Worm (Caenorhabditis elegans) whole organism, L4/young adult: ENCODE results near the gene dod-17.

Experiments
- W03F9.2 ChIP-seq: fragments of 150-350 bp; optimal IDR thresholded peaks from 2 replicates; lab custom pipeline; 2014; ENCODE audit warnings: missing biosample characterization, missing genetic modification characterization
- dao-5 ChIP-seq: sonication (generic microtip); optimal IDR thresholded peaks from 2 replicates; lab custom pipeline; 2016; ENCODE audit warnings: missing genotype, missing genetic modification characterization, moderate library complexity, missing compliant biosample characterization
- him-1 ChIP-seq: sonication (generic microtip); optimal IDR thresholded peaks from 2 replicates; lab custom pipeline; 2016; ENCODE audit warnings: missing genotype, missing genetic modification reagents, missing genetic modification characterization, missing compliant biosample characterization

dod-17 gene

DNA sequence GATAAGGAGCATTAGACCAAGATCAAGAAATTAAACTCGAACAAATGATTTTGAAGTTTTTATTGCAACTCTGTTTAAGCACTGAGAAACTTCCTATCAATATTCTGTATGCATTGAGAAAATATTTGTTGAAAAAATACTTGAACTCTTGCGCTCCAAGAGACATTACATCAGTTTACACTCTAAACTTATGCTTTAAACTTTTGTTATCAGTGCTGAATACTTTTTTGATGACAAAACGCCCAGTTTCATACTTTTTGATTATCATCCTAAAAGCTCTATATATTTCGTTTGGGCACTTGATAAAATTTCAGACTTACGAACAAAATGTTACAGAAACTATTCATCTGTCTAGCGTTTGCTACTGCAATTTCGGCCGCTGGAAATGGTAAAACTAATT, at the start of gene dod-17:
Gene dod-17 (plus strand): TSS at position 323 of the 400 bp plus-strand sequence.
- TF ChIP-seq him-1 (tag; lab: Kevin White, UChicago): no peak
- TF ChIP-seq dao-5 (tag; lab: Kevin White, UChicago): no peak
- TF ChIP-seq W03F9.2: no peak

DNA sequence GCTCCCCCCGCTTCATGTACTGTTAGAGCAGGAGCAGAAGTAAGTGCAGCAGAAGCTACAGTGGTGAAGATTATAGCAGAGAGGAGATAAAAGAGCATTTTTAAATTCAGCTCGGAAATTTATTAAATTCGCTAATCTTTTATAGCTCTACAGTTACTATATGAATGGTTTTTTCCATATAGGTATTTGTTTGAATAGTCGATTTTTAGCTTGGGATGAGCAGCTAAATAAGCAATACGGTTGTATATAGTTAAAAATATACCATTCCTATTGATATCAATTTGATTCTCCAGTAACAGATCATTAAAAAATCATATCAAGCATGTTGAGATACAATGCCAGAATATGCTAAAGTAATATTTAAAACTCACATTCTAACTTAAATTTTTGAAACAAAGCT, 49.5 kb upstream of the dod-17 start, which contains the start of gene srlf-5:
Gene srlf-5 (minus strand): TSS at position 101 of the 400 bp plus-strand sequence.
- TF ChIP-seq him-1 (tag; lab: Kevin White, UChicago) (no peak), dao-5 (tag; lab: Kevin White, UChicago) (no peak), W03F9.2 (no peak)

DNA sequence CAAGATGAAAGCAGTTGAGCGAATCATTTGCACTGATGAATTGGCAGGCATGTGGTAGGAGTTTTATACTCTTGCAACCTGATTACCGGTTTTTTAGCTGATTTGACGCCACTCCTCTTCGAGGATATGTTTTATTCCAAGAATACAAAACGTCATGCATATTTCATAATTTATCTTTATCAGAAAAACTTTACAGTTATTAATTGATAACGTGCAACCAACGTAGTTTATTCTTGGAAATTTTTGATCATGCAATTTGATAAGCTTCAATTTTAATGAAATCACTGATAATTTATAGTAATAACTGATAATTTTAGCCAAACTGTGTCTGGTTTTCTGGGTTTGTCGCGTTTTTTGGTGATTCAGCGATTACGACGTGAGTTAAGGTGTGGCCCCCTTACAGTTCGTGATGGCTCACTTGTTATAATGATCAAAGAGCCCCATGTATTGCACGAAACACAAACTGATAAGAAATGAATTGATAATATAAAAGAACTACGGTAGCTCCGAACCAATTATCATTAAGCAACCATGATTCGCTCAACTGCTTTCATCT, 39.8 kb upstream of the dod-17 start, which contains the start of the genes cld-1 and dod-21:
Gene cld-1 (minus strand): TSS at position 51 of the 556 bp plus-strand sequence.
Gene dod-21 (plus strand): TSS at position 518 of the 556 bp plus-strand sequence.
- no peak for TF ChIP-seq him-1 (tag; lab: Kevin White, UChicago)
- TF ChIP-seq W03F9.2: peak; percentile 28
- TF ChIP-seq dao-5 (tag; lab: Kevin White, UChicago): no peak

DNA sequence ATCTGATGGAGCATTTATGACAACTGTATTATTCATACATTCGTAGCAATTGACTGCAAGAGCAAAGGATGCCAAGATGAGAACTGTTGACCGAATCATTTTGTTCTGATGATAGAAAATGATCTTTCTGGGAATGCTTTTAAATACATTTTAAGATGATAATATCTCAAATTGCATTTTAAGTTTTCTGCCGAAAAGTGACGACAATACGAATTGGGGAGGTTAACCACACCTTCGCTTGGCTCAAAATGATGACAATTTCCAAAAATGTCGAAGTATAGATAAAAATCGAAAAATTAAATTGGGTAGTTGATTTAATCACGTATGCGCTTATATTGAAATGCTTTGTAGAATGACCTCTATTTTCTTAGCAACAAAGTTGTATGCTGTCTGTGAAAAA, 34.8 kb upstream of the dod-17 start, which contains the start of gene dod-24:
Gene dod-24 (minus strand): TSS at position 101 of the 400 bp plus-strand sequence.
- no peak for TF ChIP-seq W03F9.2
- no peak for TF ChIP-seq him-1 (tag; lab: Kevin White, UChicago)

DNA sequence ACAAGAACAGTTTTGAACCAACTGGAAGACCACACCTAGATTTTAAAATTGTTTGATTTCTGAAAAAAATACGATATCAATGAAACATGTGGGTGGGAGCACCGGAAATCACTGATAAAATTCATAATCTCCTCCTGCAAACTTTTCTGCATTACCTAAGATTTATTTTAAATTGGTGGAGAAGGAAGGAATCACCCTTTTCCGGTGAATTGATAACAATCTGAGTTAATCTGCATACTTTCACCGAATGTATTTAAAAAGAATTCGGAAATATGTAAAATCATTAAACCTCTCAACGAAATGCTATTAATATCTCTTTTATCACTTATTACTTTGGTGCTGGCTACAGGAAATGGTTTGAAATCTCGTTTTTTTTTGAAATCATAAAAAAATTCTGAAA, 33.5 kb upstream of the dod-17 start, which contains the start of gene dct-19:
Gene dct-19 (plus strand): TSS at position 301 of the 400 bp plus-strand sequence.
- TF ChIP-seq W03F9.2 (no peak), dao-5 (tag; lab: Kevin White, UChicago) (no peak), him-1 (tag; lab: Kevin White, UChicago) (no peak)

DNA sequence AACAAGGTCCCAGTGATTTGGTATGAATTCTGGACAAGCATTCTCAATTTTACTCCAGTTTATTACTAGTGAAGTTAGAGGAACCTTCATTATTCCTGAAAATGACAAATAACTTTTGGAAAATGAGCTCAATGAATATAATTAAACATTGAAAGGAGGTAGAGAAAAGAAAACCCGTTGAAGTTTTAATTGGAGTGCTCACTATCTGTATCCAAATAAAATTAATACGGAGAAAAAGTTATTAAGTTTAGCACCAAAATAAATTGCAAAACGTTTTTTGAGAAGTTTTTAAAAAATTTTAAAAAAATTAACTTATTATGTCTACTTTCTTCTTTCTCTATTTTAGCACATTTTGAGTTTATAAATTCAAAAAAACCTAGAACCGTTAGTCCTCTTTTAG, 29.6 kb upstream of the dod-17 start, which contains the start of gene F55G11.1:
Gene F55G11.1 (minus strand): TSS at position 101 of the 400 bp plus-strand sequence.
- TF ChIP-seq dao-5 (tag; lab: Kevin White, UChicago) (no peak), W03F9.2 (no peak), him-1 (tag; lab: Kevin White, UChicago) (no peak)

DNA sequence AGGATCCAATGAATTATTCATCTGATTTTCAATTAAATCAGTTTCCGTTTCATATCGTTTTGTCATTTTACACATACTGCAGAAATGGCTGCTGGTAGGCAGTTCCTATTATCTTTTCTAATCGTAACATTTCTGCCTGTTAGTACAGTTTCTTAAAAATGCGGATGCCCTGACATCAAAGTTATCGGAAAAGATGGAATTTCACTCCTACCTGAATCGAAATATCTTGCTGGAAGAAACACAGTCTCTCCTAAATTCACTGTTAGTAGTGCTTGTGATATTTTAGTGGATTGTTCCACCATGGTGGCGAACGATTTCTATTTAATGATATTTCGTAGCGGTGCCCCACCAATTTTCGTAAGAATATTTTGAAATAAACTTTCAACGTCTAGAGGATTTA, 27.6 kb upstream of the dod-17 start, which contains the start of gene F55G11.10:
Gene F55G11.10 (plus strand): TSS at position 301 of the 400 bp plus-strand sequence.
- TF ChIP-seq dao-5 (tag; lab: Kevin White, UChicago) (no peak), him-1 (tag; lab: Kevin White, UChicago) (no peak), W03F9.2 (no peak)

DNA sequence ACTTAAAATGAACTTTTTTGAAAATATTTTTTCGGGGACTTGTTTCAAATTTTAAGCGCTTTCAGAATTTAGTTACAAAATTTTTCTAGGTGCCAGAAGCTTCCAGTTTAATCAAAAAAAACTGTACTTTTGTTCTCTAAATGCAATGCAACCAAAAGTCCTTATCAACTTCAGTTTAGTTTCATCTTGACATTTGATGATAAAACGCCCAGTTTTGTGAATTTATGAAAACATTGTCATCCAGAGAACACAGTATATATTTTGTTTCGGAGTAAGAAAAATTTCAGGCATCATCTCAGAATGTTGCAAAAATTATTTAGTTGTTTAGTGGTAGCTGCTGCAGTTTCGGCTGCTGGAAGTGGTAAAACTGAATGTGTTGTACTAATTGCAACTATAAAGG, 18.4 kb upstream of the dod-17 start, which contains the start of gene F55G11.6:
Gene F55G11.6 (plus strand): TSS at position 301 of the 400 bp plus-strand sequence.
- TF ChIP-seq dao-5 (tag; lab: Kevin White, UChicago): no peak
- TF ChIP-seq him-1 (tag; lab: Kevin White, UChicago): no peak
- no peak for TF ChIP-seq W03F9.2

DNA sequence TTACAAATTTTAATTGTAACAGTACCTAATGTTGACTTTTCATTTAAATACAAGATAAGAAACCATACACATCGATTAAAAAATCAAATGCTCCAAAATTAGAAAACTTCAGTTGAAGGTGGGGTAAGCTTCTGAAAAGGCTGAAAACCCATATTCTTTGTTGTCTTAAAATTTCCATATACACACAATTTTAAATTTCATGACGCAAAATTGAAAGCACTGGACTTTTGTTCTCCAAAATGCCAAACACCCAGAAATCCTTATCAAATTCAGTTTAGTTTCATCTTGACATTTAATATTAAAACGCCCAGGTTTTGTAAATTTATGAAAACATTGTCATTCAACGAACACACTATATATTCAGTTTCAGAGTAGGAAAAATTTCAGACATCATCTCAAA, 16.0 kb upstream of the dod-17 start, which contains the start of gene F55G11.7:
Gene F55G11.7 (plus strand): TSS at position 301 of the 400 bp plus-strand sequence.
- TF ChIP-seq him-1 (tag; lab: Kevin White, UChicago) (no peak), W03F9.2 (no peak), dao-5 (tag; lab: Kevin White, UChicago) (no peak)

DNA sequence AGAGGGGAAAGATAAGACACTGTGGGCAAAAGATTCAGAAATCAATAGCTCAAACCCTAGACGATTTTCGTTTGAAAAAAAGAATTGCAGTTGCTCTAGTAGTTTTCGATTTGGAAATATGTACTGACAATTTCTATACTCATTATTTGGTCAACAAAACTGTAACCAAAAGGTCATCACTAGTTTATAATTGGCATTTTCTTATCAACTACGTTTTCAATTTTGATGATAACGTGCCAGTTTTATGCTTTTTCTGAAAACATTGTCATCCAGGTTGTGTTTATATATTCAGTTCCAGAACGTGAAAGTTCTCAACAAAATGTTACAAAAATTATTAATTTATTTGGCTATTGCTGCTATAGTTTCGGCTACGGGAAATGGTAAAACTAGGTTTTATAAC, 13.5 kb upstream of the dod-17 start, which contains the start of gene F55G11.8:
Gene F55G11.8 (plus strand): TSS at position 245 of the 400 bp plus-strand sequence.
- TF ChIP-seq him-1 (tag; lab: Kevin White, UChicago) (no peak), W03F9.2 (no peak), dao-5 (tag; lab: Kevin White, UChicago) (no peak)

DNA sequence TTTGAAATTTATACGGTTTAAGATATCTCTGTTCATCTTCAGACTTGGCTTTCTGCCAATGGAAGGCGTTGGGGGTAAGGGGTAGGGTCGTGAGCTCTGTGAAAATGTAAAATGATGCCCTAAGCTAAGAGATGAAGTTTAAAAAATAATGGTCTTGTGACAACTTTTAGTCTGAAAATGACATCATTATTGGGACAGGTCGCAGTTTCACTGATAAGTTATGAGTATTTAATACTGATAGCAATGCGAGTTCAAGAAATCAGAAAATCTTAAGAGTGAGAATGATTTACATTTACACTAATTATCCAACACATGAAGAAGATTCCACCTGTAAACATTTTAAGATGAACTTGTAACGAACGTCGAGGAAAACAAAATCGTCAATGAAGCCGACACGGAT, 11.5 kb upstream of the dod-17 start:
- TF ChIP-seq W03F9.2 (no peak), him-1 (tag; lab: Kevin White, UChicago) (no peak), dao-5 (tag; lab: Kevin White, UChicago) (no peak)

DNA sequence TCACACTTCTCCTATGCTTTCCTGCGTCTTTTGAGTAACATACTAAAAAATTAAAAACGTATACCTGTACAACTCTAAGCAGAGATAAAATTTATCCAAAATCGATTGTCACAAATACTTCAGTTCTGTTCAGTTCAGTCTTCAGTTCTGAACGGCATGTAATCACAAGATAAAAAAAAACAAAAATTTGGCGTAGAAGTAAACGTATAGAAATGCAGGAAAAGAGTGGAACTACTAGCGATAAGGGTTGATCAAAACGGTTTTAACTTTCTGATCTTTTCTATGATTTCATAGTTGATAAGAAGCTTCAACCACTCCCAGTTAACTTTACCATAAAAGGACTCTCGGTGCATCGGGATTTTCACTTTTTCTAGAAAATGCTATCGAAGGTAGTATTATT, 11.0 kb upstream of the dod-17 start, which contains the start of gene dod-22:
Gene dod-22 (plus strand): TSS at position 301 of the 400 bp plus-strand sequence.
- no peak for TF ChIP-seq W03F9.2
- no peak for TF ChIP-seq dao-5 (tag; lab: Kevin White, UChicago)
- TF ChIP-seq him-1 (tag; lab: Kevin White, UChicago): no peak

DNA sequence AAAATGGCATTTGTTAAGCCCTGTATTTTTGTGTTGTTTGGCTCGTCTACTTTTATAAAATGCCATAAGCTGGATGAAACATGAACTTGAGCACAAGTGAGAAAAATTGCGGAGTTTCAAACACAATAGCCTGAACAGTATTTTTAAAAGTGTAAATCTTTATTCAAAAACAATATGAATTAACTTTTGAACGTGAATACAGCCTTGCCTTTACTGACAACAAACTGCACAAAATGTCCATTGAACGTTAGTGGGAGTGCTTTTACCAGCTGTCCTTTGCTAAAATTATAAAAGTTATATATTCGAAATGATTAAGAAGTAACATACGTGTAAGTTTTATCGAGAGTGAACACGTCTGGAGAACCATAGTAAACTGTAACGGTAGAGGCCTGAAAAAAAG, 8.8 kb upstream of the dod-17 start:
- TF ChIP-seq him-1 (tag; lab: Kevin White, UChicago) (no peak), dao-5 (tag; lab: Kevin White, UChicago) (no peak), W03F9.2 (no peak)

DNA sequence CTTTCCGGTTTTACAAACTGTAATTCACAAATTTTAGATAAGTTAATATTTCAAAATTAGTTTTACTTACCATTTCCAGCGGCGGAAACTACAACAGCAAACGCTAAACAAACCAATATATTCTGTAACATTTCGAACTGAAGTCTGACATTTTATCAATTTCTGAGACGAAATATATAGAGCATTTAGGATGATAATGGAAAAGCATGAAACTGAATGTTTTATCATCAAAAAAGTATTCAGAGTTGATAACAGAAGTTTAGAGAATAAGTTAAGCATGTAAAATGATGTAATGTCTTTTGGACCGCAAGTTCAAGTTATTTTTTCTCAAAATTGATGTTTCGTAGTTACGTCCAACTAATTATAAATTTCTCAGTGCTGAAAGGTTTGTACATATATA, 7.0 kb upstream of the dod-17 start, which contains the start of gene F55G11.2:
Gene F55G11.2 (minus strand): TSS at position 149 of the 400 bp plus-strand sequence.
- TF ChIP-seq him-1 (tag; lab: Kevin White, UChicago): no peak
- no peak for TF ChIP-seq W03F9.2
- TF ChIP-seq dao-5 (tag; lab: Kevin White, UChicago): no peak
